Fruit fly (Drosophila melanogaster) S2 (cell line): ENCODE measurements around the gene eg.
A peak's percentile ranks its signal among the peaks of the same experiment; 100 is the strongest.

ENCODE experiments used
- CG8478 ChIP-seq: fragments of >200 bp; optimal IDR thresholded peaks from 2 replicates; lab custom pipeline; 2018
- CTCF ChIP-seq, 2 experiments: fragments of >200 bp; optimal IDR thresholded peaks; 2 replicates each; lab custom pipeline; 2018

eg gene

DNA sequence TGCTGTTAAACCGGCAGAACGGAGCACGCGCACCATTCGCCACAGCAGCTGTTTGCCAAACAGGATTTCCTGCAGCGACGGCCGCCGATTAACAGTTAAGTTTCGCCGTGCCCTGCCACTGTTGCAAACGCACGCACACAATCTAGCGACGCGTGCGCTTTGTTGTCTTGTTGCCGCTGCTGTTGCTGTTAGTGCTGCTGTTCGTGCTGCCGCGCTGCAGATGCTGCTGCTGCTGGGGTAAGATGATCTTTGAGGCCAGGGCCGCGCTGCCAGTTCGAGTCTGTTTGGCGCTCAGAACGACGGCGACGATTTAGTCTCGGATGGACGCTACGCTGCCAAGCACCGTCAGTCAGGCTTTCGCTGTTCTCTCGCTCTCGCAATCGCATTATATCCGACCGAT is at the start of gene eg:
TSS of gene eg (plus strand) at position 136 of the 400 bp plus-strand sequence.
- TF ChIP-seq CTCF (optimal IDR thresholded peaks at IDR 0.05; lab: Kevin White, UChicago) (no peak), CG8478 (lab: Kevin White, UChicago) (no peak)

DNA sequence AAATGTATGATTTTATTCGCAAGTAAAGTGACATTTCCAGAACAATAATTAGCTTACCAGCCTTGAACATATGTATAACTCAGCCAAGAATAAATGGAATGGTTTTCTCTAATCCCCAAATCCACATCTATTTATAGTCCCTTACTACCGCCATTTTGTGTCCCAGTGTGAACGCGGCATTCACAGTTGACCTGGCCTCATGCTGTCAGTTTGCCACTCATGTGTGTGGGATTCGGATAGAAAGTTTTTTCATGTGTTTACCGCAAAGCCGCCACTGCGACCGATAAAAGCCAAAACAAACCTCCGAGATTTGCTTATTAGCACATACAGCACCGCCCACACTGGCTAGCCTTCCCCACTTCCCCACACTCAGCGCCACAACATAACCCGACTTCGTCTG is 42.6 kb upstream of the eg start:
- no peak for TF ChIP-seq CG8478 (lab: Kevin White, UChicago)
- TF ChIP-seq CTCF (optimal IDR thresholded peaks at IDR 0.05; lab: Kevin White, UChicago) = no peak

DNA sequence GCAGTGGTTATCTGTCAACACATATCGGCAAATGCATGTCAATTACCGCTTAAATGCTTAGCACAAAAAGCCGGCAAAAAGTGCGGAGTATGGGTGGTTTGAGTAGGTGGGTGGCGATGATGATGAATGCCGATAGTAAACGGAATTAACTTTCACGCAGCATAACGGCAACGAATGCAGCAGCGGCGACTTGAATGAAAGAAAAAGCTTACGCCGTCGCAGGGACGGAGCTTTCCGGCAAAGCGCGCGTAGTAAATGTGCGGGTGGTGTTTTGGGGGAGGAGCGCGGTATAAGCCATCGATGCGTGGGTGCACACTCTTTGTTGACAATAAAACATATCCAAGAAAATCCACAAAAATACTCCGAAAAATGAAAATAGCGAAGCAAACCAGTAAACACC is 39.0 kb upstream of the eg start, which contains the start of gene CG7370:
TSS of gene CG7370 (plus strand) at position 301 of the 400 bp plus-strand sequence.
- TF ChIP-seq CTCF (optimal IDR thresholded peaks at IDR 0.05; lab: Kevin White, UChicago) (no peak), CG8478 (lab: Kevin White, UChicago) (no peak)

DNA sequence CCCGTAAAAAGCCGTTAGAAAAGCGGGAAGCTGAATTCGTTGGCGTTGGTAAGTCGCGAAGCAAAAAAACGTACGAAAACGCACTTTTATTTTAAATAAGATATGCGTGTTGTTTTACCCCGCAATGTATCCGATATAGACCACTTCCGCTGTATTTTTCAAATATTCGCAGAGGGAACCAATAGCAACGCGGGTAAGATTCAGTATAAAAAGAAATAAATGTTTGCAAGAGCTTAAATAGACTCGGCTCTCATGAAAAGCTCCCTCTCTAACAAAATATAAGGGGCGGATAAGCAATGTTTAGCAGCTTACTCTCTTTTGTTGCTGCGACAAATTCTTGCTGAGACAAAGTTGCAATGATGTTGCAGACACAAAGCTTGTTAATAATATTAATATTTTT is 38.2 kb upstream of the eg start, which contains the start of gene Syn1:
TSS of gene Syn1 (minus strand) at position 207 of the 400 bp plus-strand sequence.
- no peak for TF ChIP-seq CG8478 (lab: Kevin White, UChicago)
- no peak for TF ChIP-seq CTCF (optimal IDR thresholded peaks at IDR 0.05; lab: Kevin White, UChicago)

DNA sequence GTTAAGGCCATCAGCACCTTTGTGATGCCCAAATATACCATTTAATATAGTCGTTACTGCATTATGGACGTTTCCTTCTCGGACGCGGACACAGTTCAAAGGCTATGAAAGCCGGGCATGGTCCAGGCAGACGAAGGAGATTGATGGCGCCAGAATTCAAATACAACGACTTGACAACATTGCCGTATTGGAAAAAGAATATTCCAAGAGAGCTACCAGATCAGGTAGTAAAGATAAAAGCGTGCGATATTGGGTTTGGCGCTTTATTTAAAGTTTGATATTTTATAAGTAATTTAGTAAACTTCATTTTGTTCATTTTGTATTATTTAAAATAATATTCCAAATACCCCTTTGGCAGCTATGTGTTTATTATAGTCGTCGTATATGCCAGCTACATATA is 34.6 kb upstream of the eg start:
- TF ChIP-seq CTCF (optimal IDR thresholded peaks at IDR 0.05; lab: Kevin White, UChicago) = no peak
- TF ChIP-seq CG8478 (lab: Kevin White, UChicago) = no peak

DNA sequence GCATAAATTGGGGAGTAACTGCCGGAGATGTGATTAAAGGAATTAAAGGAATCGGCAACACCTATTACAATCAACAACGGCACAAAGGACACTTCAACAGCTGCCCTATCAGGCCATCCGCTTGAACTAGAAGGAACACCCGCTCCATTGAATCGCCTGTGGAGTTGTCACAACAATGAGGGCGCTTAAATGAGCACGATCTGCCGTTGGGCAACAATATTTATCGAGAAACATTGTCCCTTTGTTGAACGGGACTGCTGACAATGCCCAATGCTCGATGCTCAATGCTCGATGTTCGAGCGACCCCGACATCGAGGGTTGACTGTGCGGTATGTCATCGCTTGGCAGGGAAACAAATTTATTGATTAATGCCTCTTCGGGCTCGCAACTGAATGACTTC is 20.6 kb upstream of the eg start:
- no peak for TF ChIP-seq CG8478 (lab: Kevin White, UChicago)
- no peak for TF ChIP-seq CTCF (optimal IDR thresholded peaks at IDR 0.05; lab: Kevin White, UChicago)

DNA sequence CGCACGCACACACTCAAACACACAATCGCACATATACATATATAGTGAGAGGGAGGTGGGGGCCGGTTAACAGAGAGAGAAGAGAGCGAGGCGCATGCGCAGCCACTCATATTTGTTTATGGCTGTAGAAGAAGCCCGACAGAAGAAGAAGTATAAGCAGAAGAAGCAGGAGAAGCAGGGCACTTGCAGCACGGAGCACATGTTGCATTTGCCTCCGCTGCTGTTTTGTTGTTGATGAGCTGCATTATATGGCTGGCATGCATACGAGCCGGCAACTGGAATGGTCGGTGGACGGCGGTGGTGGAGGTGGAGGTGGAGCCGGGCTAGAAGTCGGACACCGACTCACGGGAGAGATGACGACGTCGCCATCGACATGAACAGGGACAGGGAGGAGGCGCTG is 8.1 kb upstream of the eg start:
- TF ChIP-seq CG8478 (lab: Kevin White, UChicago) (no peak), CTCF (optimal IDR thresholded peaks at IDR 0.05; lab: Kevin White, UChicago) (no peak)

DNA sequence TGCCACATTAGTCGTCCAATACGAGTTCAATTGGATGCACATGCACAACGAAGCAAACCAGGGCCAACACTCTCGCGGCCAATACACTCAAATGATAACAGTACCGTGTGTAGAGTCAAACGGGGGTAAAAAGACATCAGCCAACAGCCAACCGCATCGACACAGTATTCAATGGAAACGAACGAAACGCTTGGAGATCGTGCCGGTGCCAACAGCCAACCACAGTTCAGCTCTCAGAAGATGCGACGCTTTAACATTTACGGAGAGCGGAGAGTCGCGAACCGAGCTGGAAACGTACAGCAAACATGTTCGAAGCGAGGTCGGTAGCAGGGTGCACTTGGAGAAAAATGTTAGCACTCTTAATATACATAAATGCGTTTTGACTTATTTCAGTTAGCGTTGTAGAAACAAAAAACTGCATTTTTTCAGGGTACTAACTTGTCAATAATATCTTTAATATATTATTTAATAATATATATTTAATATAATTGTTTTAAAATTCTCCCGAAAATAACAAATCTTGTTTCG is 436 bp upstream of the eg start:
- TF ChIP-seq CTCF (optimal IDR thresholded peaks at IDR 0.05; lab: Kevin White, UChicago) (no peak), CG8478 (lab: Kevin White, UChicago) (no peak)

DNA sequence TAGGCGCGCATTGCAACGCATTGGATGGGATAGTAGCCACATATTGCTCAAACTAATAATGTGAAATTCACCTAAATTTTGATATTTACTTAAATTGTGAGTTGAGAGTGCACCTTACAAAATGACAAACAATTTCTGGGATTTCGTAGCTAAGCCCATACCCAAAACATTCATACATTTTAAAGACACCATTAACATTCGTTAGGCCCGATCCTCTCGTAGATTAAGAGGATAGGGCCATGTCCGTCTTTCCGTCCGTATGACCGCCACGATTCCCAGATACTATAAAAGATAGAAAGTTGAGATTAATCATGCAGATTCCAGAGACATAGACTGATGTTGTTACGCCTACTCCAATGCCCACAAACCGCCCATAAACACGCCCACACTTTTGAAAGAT is 5.1 kb downstream of the eg start, which contains the start of gene CG43895:
TSS of gene CG43895 (minus strand) at position 101 of the 400 bp plus-strand sequence.
- no peak for TF ChIP-seq CTCF (optimal IDR thresholded peaks at IDR 0.05; lab: Kevin White, UChicago)
- TF ChIP-seq CG8478 (lab: Kevin White, UChicago) = no peak

DNA sequence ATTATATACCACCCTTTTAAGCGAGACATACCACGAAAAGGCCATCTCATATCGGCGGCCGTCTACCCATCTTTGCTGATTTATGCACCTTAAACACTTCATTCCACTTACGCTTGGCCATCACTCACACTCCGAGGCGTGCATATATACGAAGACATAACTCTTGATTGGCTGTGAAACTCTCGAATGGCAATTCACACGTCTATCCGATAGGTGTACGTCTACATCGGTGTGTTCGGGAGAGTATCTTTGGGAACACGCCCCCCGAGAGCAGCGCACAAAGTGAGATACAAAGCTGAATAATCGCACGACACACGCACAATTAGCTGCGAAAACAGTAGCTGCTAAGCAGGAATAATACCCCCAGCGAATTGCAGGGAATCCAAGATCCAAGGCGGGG is 10.2 kb downstream of the eg start:
- TF ChIP-seq CTCF (optimal IDR thresholded peaks at IDR 0.05; lab: Kevin White, UChicago) (no peak), CG8478 (lab: Kevin White, UChicago) (no peak)

DNA sequence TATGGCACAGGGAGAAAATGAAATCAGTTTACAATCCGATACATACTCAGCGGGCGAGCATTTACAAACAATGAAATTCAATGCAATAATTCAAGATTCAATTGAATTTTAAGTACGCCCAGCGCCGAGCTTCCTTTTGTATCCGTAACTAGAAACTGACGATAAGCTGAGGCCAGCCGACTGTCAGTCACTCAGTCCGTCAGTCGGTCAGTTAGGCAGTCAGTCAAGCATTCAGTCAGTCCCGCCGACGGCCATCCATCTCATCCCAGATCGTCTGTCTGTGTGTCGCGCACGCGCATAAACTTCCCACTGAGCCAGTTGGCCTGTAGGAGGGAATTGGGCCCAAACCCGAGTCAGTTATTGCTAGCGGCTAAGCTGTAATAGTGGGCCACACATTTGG is 11.0 kb downstream of the eg start:
- TF ChIP-seq CG8478 (lab: Kevin White, UChicago) (no peak), CTCF (optimal IDR thresholded peaks at IDR 0.05; lab: Kevin White, UChicago) (no peak)

DNA sequence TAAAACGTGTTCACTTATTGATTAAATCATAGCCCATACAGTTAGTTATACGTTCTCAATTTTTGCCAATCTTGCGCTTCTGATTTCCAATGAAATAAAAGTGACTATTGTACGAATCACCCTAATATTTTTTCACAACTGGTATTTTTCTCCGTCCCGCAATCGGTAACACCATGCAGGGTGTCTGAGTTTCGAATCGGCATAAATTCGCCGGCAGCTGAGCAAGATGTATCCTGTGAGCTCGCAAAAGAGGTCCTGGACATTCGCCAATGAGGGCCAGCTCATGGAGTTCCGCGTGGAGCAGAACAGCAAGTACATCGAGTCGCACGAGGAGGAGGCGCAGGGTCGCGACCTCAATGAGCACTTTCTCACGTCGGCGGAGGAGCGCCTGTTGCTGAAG is 13.3 kb downstream of the eg start, which contains the start of gene CycH:
TSS of gene CycH (plus strand) at position 218 of the 400 bp plus-strand sequence.
- TF ChIP-seq CTCF (optimal IDR thresholded peaks at IDR 0.05; lab: Kevin White, UChicago) = peak in 1 of 2 experiments; percentile 1
- TF ChIP-seq CG8478 (lab: Kevin White, UChicago) = no peak

DNA sequence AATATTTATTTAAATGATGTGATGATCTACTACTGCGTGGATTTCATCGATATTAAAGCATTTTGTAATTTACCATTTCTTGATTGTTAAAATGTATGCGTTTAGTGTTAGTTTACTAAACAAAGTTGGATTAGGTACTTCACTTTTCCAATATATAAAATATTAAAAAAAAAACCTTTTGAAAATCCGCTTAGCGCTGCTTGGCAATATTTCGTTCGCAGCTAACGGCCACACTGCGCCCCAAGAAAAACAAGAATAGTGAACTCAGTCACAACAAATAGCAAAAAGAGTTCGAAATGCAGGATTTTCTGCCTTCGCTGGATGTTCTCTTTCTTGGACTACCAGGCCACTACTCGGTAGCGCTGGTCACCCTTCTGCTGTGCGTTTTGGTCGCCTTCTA is 14.7 kb downstream of the eg start, which contains the start of gene CG7407:
TSS of gene CG7407 (plus strand) at position 226 of the 400 bp plus-strand sequence.
- TF ChIP-seq CTCF (optimal IDR thresholded peaks at IDR 0.05; lab: Kevin White, UChicago) (no peak), CG8478 (lab: Kevin White, UChicago) (no peak)

DNA sequence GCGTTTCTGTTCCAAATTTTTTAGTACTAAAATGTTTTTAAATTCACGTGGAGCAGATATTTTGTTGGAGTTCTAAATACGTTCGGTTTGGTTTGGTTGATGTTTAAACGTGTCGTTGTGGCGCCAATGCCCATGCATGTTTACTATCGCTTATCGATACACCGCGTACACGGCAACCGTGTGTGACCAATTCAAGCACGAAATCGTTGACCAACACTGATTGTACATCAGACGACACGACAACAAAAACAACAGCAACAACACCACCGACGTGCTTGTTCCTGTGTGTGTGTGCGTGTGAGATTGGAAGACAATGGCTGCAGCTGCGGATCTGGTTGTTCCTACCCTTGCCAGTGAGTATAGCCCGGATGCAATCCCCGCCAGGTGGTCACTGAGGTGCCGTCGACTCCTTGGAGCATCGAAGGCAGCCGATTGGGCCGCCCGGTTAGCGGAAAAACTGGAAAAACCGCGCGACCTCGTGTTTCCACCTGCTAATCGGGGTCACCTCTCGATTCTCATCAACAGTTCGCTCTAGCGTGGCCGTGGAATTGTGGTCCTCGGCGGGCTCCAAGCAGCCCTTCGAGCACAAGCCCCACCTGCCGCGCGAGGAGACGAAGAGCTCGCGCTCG is 16.3 kb downstream of the eg start, which contains the start of gene eIF2A:
TSS of gene eIF2A (plus strand) at position 16 of the 629 bp plus-strand sequence.
- no peak for TF ChIP-seq CG8478 (lab: Kevin White, UChicago)
- peak; percentile 25 to 39 for TF ChIP-seq CTCF (optimal IDR thresholded peaks at IDR 0.05; lab: Kevin White, UChicago)

DNA sequence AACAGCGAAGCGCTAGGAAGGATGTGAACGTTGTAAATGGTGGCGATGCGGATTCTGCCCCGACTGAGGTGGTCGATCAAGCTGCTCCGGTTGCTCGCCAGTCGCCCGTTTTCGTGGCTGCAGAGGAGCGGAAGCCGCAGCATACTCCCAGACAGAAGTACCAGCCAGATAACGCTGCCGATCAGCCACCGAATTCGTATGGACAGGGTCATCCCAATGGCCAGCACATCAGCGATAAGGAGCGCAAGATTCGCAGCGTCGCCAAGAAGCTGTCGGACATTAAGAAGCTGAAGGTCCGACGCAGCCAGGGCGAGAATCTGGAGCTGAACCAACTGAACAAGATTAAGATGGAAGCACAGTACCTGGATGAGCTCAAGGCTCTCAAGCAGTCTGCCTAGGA is 18.6 kb downstream of the eg start:
- TF ChIP-seq CTCF (optimal IDR thresholded peaks at IDR 0.05; lab: Kevin White, UChicago) (no peak), CG8478 (lab: Kevin White, UChicago) (no peak)
